Worm (Caenorhabditis elegans) whole organism, young adult: ENCODE measurements around the gene C26B2.2.

Experiments
- B0261.1 ChIP-seq: sonication (generic microtip); optimal IDR thresholded peaks from 2 replicates; lab custom pipeline; 2016; ENCODE audit warnings: mild to moderate bottlenecking, missing genetic modification characterization, moderate library complexity, missing compliant biosample characterization
- C06A6.2 ChIP-seq: fragments of 200-800 bp; sonication (Bioruptor generic); conservative IDR thresholded peaks from 2 replicates; pipeline ENCODE4 v1.3.6; 2022; ENCODE audit warnings: missing genetic modification characterization, missing compliant biosample characterization
- F22D6.2 ChIP-seq: sonication (generic microtip); optimal IDR thresholded peaks from 2 replicates; lab custom pipeline; 2016; ENCODE audit warnings: mild to moderate bottlenecking, missing genetic modification characterization, missing compliant biosample characterization
- F33H1.4 ChIP-seq: fragments of 200-800 bp; sonication (Bioruptor generic); IDR thresholded peaks from 2 replicates; pipeline ENCODE4 v1.3.6; 2022; ENCODE audit warnings: missing genetic modification reagents, missing genetic modification characterization, missing compliant biosample characterization
- F49E8.2 ChIP-seq: sonication (generic microtip); optimal IDR thresholded peaks from 3 replicates; lab custom pipeline; 2017; ENCODE audit warnings: missing genetic modification characterization, mild to moderate bottlenecking, missing compliant biosample characterization, antibody characterized with exemption, moderate library complexity; ENCODE audit not compliant: insufficient read depth
- F55B11.4 ChIP-seq: sonication (generic microtip); optimal IDR thresholded peaks from 2 replicates; lab custom pipeline; 2016; ENCODE audit warnings: missing compliant biosample characterization, missing genetic modification characterization, borderline replicate concordance; ENCODE audit not compliant: insufficient read depth
- F57A8.1 ChIP-seq: fragments of 200-800 bp; sonication (Bioruptor generic); optimal IDR thresholded peaks from 2 replicates; lab custom pipeline; 2018; ENCODE audit warnings: mild to moderate bottlenecking, missing genetic modification characterization, moderate library complexity, missing compliant biosample characterization
- F57C9.4 ChIP-seq: sonication (generic microtip); optimal IDR thresholded peaks from 2 replicates; lab custom pipeline; 2017; ENCODE audit warnings: mild to moderate bottlenecking, missing genetic modification characterization, missing compliant biosample characterization
- T07F8.4 ChIP-seq: sonication (generic microtip); optimal IDR thresholded peaks from 2 replicates; lab custom pipeline; 2016; ENCODE audit warnings: mild to moderate bottlenecking, missing genetic modification characterization, moderate library complexity, missing compliant biosample characterization
- T26A5.8 ChIP-seq: sonication (generic microtip); optimal IDR thresholded peaks from 2 replicates; lab custom pipeline; 2016; ENCODE audit warnings: missing genetic modification characterization, missing compliant biosample characterization
- Y53G8AR.9 ChIP-seq: fragments of 200-800 bp; sonication (Bioruptor generic); conservative IDR thresholded peaks from 2 replicates; pipeline ENCODE4 v1.3.6; 2022; ENCODE audit warnings: missing genetic modification reagents, missing genetic modification characterization, missing compliant biosample characterization
- Y56A3A.18 ChIP-seq: fragments of 200-800 bp; sonication (Bioruptor generic); IDR thresholded peaks from 2 replicates; pipeline ENCODE4 v1.3.6; 2022; ENCODE audit warnings: missing genetic modification reagents, missing genetic modification characterization, missing compliant biosample characterization
- Y67H2A.10 ChIP-seq: fragments of 200-800 bp; sonication (Bioruptor generic); conservative IDR thresholded peaks from 2 replicates; pipeline ENCODE4 v1.3.6; 2022; ENCODE audit warnings: missing genetic modification reagents, missing genetic modification characterization, missing compliant biosample characterization
- ama-1 ChIP-seq, 3 experiments: fragments of 150-350 bp in 1 of 3; sonication (generic microtip) in 2 of 3; optimal IDR thresholded peaks; 2 replicates each; lab custom pipeline; 2014 to 2018; ENCODE audit warnings: missing biosample characterization in 2 of 3, missing genetic modification characterization in 2 of 3, missing genetic modification reagents in 2 of 3
- ccch-3 ChIP-seq: fragments of 200-800 bp; sonication (Bioruptor generic); optimal IDR thresholded peaks from 2 replicates; lab custom pipeline; 2018; ENCODE audit warnings: mild to moderate bottlenecking, missing genetic modification characterization, missing compliant biosample characterization
- cebp-2 ChIP-seq: fragments of 200-800 bp; sonication (Bioruptor generic); IDR thresholded peaks from 2 replicates; pipeline ENCODE4 v1.3.6; 2022; ENCODE audit warnings: missing genetic modification characterization, missing compliant biosample characterization
- ceh-100 ChIP-seq: fragments of 200-800 bp; sonication (Bioruptor generic); IDR thresholded peaks from 2 replicates; pipeline ENCODE4 v1.3.6; 2022; ENCODE audit warnings: missing genetic modification reagents, missing genetic modification characterization, missing compliant biosample characterization
- chd-7 ChIP-seq: sonication (generic microtip); optimal IDR thresholded peaks from 2 replicates; lab custom pipeline; 2016; ENCODE audit warnings: mild to moderate bottlenecking, missing genetic modification characterization, moderate library complexity, missing compliant biosample characterization
- dpff-1 ChIP-seq: sonication (generic microtip); optimal IDR thresholded peaks from 2 replicates; lab custom pipeline; 2017; ENCODE audit warnings: mild to moderate bottlenecking, missing genetic modification characterization, missing compliant biosample characterization
- efl-1 ChIP-seq: fragments of 150-350 bp; optimal IDR thresholded peaks from 2 replicates; lab custom pipeline; 2014; ENCODE audit warnings: missing biosample characterization, missing genetic modification reagents, missing genetic modification characterization
- ekl-4 ChIP-seq: fragments of 200-800 bp; sonication (Bioruptor generic); IDR thresholded peaks from 2 replicates; pipeline ENCODE4 v1.3.6; 2022; ENCODE audit warnings: missing genetic modification reagents, missing genetic modification characterization, missing compliant biosample characterization
- fkh-3 ChIP-seq: sonication (generic microtip); optimal IDR thresholded peaks from 2 replicates; lab custom pipeline; 2016; ENCODE audit warnings: mild to moderate bottlenecking, missing genetic modification characterization, missing compliant biosample characterization
- hlh-12 ChIP-seq: sonication (generic microtip); optimal IDR thresholded peaks from 2 replicates; lab custom pipeline; 2016; ENCODE audit warnings: missing genetic modification characterization, missing compliant biosample characterization
- hlh-26 ChIP-seq: fragments of 200-800 bp; sonication (Bioruptor generic); conservative IDR thresholded peaks from 2 replicates; pipeline ENCODE4 v1.3.6; 2022; ENCODE audit warnings: missing genetic modification reagents, missing genetic modification characterization, missing compliant biosample characterization
- hsf-1 ChIP-seq: fragments of 200-800 bp; sonication (Bioruptor generic); IDR thresholded peaks from 2 replicates; pipeline ENCODE4 v1.3.6; 2022; ENCODE audit warnings: missing genetic modification reagents, missing genetic modification characterization, missing compliant biosample characterization
- let-607 ChIP-seq, 2 experiments: fragments of 200-800 bp in 1 of 2; sonication (Bioruptor generic) in 1 of 2; sonication (generic microtip) in 1 of 2; optimal IDR thresholded peaks; 2 replicates each; lab custom pipeline; 2016 to 2018; ENCODE audit warnings: mild to moderate bottlenecking in 2 of 2, missing compliant biosample characterization in 2 of 2, missing genetic modification characterization in 2 of 2, moderate library complexity in 2 of 2, missing genotype in 1 of 2
- lsl-1 ChIP-seq: fragments of 200-800 bp; sonication (Bioruptor generic); optimal IDR thresholded peaks from 2 replicates; lab custom pipeline; 2018; ENCODE audit warnings: mild to moderate bottlenecking, missing genetic modification characterization, moderate library complexity, missing compliant biosample characterization
- madf-3 ChIP-seq: fragments of 200-800 bp; sonication (Bioruptor generic); IDR thresholded peaks from 2 replicates; pipeline ENCODE4 v1.3.6; 2022; ENCODE audit warnings: missing genetic modification reagents, missing genetic modification characterization, missing compliant biosample characterization
- madf-8 ChIP-seq: fragments of 200-800 bp; sonication (Bioruptor generic); conservative IDR thresholded peaks from 2 replicates; pipeline ENCODE4 v1.3.6; 2022; ENCODE audit warnings: missing genetic modification reagents, missing genetic modification characterization, missing compliant biosample characterization
- mcd-1 ChIP-seq: fragments of 200-800 bp; sonication (Bioruptor generic); IDR thresholded peaks from 2 replicates; pipeline ENCODE4 v1.3.6; 2022; ENCODE audit warnings: missing genetic modification reagents, missing genetic modification characterization, missing compliant biosample characterization
- mel-28 ChIP-seq: sonication (generic microtip); optimal IDR thresholded peaks from 2 replicates; lab custom pipeline; 2016; ENCODE audit warnings: borderline replicate concordance, mild to moderate bottlenecking, missing genetic modification characterization, missing compliant biosample characterization
- mes-4 ChIP-seq: sonication (generic microtip); optimal IDR thresholded peaks from 2 replicates; lab custom pipeline; 2016; ENCODE audit warnings: missing genotype, missing genetic modification characterization, missing compliant biosample characterization
- nfyb-1 ChIP-seq: fragments of 200-800 bp; sonication (Bioruptor generic); IDR thresholded peaks from 2 replicates; pipeline ENCODE4 v1.3.6; 2022; ENCODE audit warnings: missing genetic modification reagents, missing genetic modification characterization, missing compliant biosample characterization
- nhr-27 ChIP-seq: fragments of 200-800 bp; sonication (Bioruptor generic); optimal IDR thresholded peaks from 2 replicates; lab custom pipeline; 2018; ENCODE audit warnings: mild to moderate bottlenecking, missing genetic modification characterization, moderate library complexity, missing compliant biosample characterization
- nhr-90 ChIP-seq: sonication (generic microtip); optimal IDR thresholded peaks from 2 replicates; lab custom pipeline; 2016; ENCODE audit warnings: missing genotype, mild to moderate bottlenecking, missing genetic modification characterization, missing compliant biosample characterization
- pbrm-1 ChIP-seq: fragments of 200-800 bp; sonication (Bioruptor generic); IDR thresholded peaks from 2 replicates; pipeline ENCODE4 v1.3.6; 2022; ENCODE audit warnings: missing genetic modification reagents, missing genetic modification characterization, missing compliant biosample characterization
- repo-1 ChIP-seq: sonication (generic microtip); optimal IDR thresholded peaks from 2 replicates; lab custom pipeline; 2017; ENCODE audit warnings: mild to moderate bottlenecking, missing genetic modification characterization, missing compliant biosample characterization
- snpc-1.1 ChIP-seq: sonication (generic microtip); optimal IDR thresholded peaks from 2 replicates; lab custom pipeline; 2017; ENCODE audit warnings: missing genetic modification characterization, mild to moderate bottlenecking, missing compliant biosample characterization, antibody characterized with exemption, moderate library complexity, missing genotype, missing genetic modification reagents; ENCODE audit not compliant: insufficient read depth
- snpc-1.3 ChIP-seq: sonication (generic microtip); optimal IDR thresholded peaks from 2 replicates; lab custom pipeline; 2017; ENCODE audit warnings: missing genetic modification characterization, mild to moderate bottlenecking, missing compliant biosample characterization, antibody characterized with exemption, moderate library complexity, missing genotype, missing genetic modification reagents; ENCODE audit not compliant: insufficient read depth
- snpc-3.4 ChIP-seq: sonication (generic microtip); optimal IDR thresholded peaks from 2 replicates; lab custom pipeline; 2017; ENCODE audit warnings: missing genetic modification characterization, mild to moderate bottlenecking, missing compliant biosample characterization, antibody characterized with exemption, moderate library complexity, missing genotype, missing genetic modification reagents
- snpc-4 ChIP-seq, 5 experiments: fragments of 150-350 bp in 1 of 5; sonication (generic microtip) in 4 of 5; optimal IDR thresholded peaks; 2 replicates each; lab custom pipeline; 2014 to 2018; ENCODE audit warnings: missing genetic modification characterization in 5 of 5, missing biosample characterization in 3 of 5, antibody characterized with exemption in 2 of 5, mild to moderate bottlenecking in 2 of 5, missing compliant biosample characterization in 2 of 5, missing genotype in 2 of 5, moderate library complexity in 2 of 5, missing genetic modification reagents in 1 of 5
- xnd-1 ChIP-seq: sonication (generic microtip); optimal IDR thresholded peaks from 2 replicates; lab custom pipeline; 2016; ENCODE audit warnings: missing genotype, missing genetic modification reagents, missing genetic modification characterization, missing compliant biosample characterization
- zfh-2 ChIP-seq: fragments of 200-800 bp; sonication (Bioruptor generic); conservative IDR thresholded peaks from 2 replicates; pipeline ENCODE4 v1.3.6; 2022; ENCODE audit warnings: missing genetic modification reagents, missing genetic modification characterization, missing compliant biosample characterization
- zim-3 ChIP-seq: sonication (generic microtip); optimal IDR thresholded peaks from 2 replicates; lab custom pipeline; 2017; ENCODE audit warnings: mild to moderate bottlenecking, missing genetic modification characterization, moderate library complexity, missing compliant biosample characterization
- ztf-25 ChIP-seq: fragments of 200-800 bp; sonication (Bioruptor generic); IDR thresholded peaks from 2 replicates; pipeline ENCODE4 v1.3.6; 2022; ENCODE audit warnings: missing genetic modification reagents, missing genetic modification characterization, missing compliant biosample characterization
- ztf-26 ChIP-seq: sonication (generic microtip); optimal IDR thresholded peaks from 2 replicates; lab custom pipeline; 2017; ENCODE audit warnings: missing genetic modification characterization, missing compliant biosample characterization
- ztf-3 ChIP-seq: fragments of 200-800 bp; sonication (Bioruptor generic); optimal IDR thresholded peaks from 2 replicates; lab custom pipeline; 2018; ENCODE audit warnings: mild to moderate bottlenecking, missing genetic modification characterization, missing compliant biosample characterization

C26B2.2 gene

DNA sequence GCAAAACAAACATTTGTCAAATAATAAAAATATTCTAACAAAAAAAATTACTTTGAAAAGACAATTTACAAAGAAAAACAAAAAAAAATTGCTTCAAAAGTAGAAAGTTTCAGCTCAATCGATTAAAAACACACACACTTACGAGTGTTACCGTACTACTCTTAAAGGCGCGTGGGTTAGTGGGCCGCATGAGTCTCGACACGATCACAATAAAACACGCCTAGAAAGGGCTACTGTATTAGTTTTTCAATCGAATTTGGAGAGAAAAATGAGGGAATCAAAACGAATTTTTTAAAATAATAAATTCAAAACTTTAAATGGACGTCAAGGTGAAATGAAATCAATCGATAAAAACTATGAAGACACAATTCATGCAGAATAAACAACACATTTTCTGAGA is 11.4 kb downstream of the C26B2.2 start:
- TF ChIP-seq nhr-27 (no peak), efl-1 (GFP tag; lab: Kevin White, UChicago) (peak; percentile 19), nfyb-1 (GFP tag; lab: Robert Waterston, UW) (no peak), F33H1.4 (GFP tag; lab: Robert Waterston, UW) (peak; percentile 93), repo-1 (tag; lab: Kevin White, UChicago) (no peak), snpc-1.3 (tag; lab: Kevin White, UChicago) (peak; percentile 46), F57C9.4 (no peak), C06A6.2 (no peak), ztf-3 (GFP tag; lab: Kevin White, UChicago) (no peak), Y67H2A.10 (no peak), F55B11.4 (no peak), mel-28 (tag; lab: Kevin White, UChicago) (no peak), zim-3 (tag; lab: Kevin White, UChicago) (no peak), ztf-25 (no peak), snpc-4 (GFP tag; optimal IDR thresholded peaks at IDR 0.05; lab: Kevin White, UChicago) (no peak), snpc-4 (tag; optimal IDR thresholded peaks at IDR 0.05; lab: Kevin White, UChicago) (peak in 2 of 4 experiments; percentile 12 to 45), ceh-100 (GFP tag; lab: Robert Waterston, UW) (peak; percentile 38; the same call in 1 of the 2 replicates), ccch-3 (no peak), lsl-1 (GFP tag; lab: Kevin White, UChicago) (peak; percentile 92), nhr-90 (tag; lab: Kevin White, UChicago) (no peak), snpc-3.4 (tag; lab: Kevin White, UChicago) (peak; percentile 59), hlh-26 (no peak), let-607 (tag; optimal IDR thresholded peaks at IDR 0.05; lab: Kevin White, UChicago) (no peak), fkh-3 (tag; lab: Kevin White, UChicago) (no peak), mes-4 (tag; lab: Kevin White, UChicago) (no peak), cebp-2 (no peak), ekl-4 (GFP tag; lab: Robert Waterston, UW) (peak; percentile 66; the same call in 1 of the 2 replicates), F57A8.1 (GFP tag; lab: Kevin White, UChicago) (no peak), dpff-1 (tag; lab: Kevin White, UChicago) (no peak), zfh-2 (GFP tag; lab: Robert Waterston, UW) (no peak), xnd-1 (peak; percentile 94), madf-8 (GFP tag; lab: Robert Waterston, UW) (peak; percentile 97), F22D6.2 (tag; lab: Kevin White, UChicago) (no peak), snpc-1.1 (tag; lab: Kevin White, UChicago) (peak; percentile 36), madf-3 (GFP tag; lab: Robert Waterston, UW) (0 out of 2 replicates have a peak, but pooled peaks have one; percentile 63), pbrm-1 (GFP tag; lab: Robert Waterston, UW) (peak; percentile 46; the same call in 1 of the 2 replicates), hsf-1 (peak; percentile 33; the same call in 1 of the 2 replicates), chd-7 (tag; lab: Kevin White, UChicago) (no peak), T07F8.4 (no peak), ama-1 (optimal IDR thresholded peaks at IDR 0.05; lab: Kevin White, UChicago) (no peak), ama-1 (GFP tag; optimal IDR thresholded peaks at IDR 0.05; lab: Kevin White, UChicago) (peak in 1 of 2 experiments; percentile 23), B0261.1 (tag; lab: Kevin White, UChicago) (no peak), F49E8.2 (tag; lab: Kevin White, UChicago) (peak; percentile 34), T26A5.8 (tag; lab: Kevin White, UChicago) (no peak), Y56A3A.18 (GFP tag; lab: Robert Waterston, UW) (no peak), Y53G8AR.9 (GFP tag; lab: Robert Waterston, UW) (no peak), mcd-1 (0 out of 2 replicates have a peak, but pooled peaks have one; percentile 9), hlh-12 (no peak), ztf-26 (tag; lab: Kevin White, UChicago) (no peak)
